Worm (Caenorhabditis elegans) whole organism, late embryonic: ENCODE results near the gene D1044.1.

Experiments
- C08G9.2 ChIP-seq: sonication (generic microtip); optimal IDR thresholded peaks from 2 replicates; lab custom pipeline; 2016; ENCODE audit warnings: mild to moderate bottlenecking, missing genetic modification characterization, moderate library complexity, missing compliant biosample characterization
- K02D7.2 ChIP-seq: sonication (generic microtip); optimal IDR thresholded peaks from 2 replicates; lab custom pipeline; 2017; ENCODE audit warnings: mild to moderate bottlenecking, missing genetic modification characterization, missing compliant biosample characterization
- K09A11.1 ChIP-seq: sonication (generic microtip); optimal IDR thresholded peaks from 2 replicates; lab custom pipeline; 2017; ENCODE audit warnings: antibody characterized with exemption, mild to moderate bottlenecking, missing genetic modification characterization, missing compliant biosample characterization; ENCODE audit not compliant: insufficient read depth
- ahr-1 ChIP-seq: sonication (generic microtip); optimal IDR thresholded peaks from 2 replicates; lab custom pipeline; 2016; ENCODE audit warnings: missing genetic modification characterization, missing compliant biosample characterization
- ama-1 ChIP-seq: fragments of 150-350 bp; optimal IDR thresholded peaks from 2 replicates; lab custom pipeline; 2014
- ceh-19 ChIP-seq: fragments of 200-800 bp; sonication (Bioruptor generic); optimal IDR thresholded peaks from 2 replicates; lab custom pipeline; 2018; ENCODE audit warnings: mild to moderate bottlenecking, missing genetic modification characterization, missing compliant biosample characterization
- ceh-24 ChIP-seq: sonication (generic microtip); optimal IDR thresholded peaks from 2 replicates; lab custom pipeline; 2016; ENCODE audit warnings: mild to moderate bottlenecking, missing genetic modification characterization, missing compliant biosample characterization
- ceh-30 ChIP-seq: fragments of 150-350 bp; optimal IDR thresholded peaks from 2 replicates; lab custom pipeline; 2014; ENCODE audit warnings: missing biosample characterization, missing genetic modification characterization
- ceh-31 ChIP-seq: sonication (generic microtip); optimal IDR thresholded peaks from 2 replicates; lab custom pipeline; 2016; ENCODE audit warnings: missing genetic modification characterization, missing compliant biosample characterization
- ceh-34 ChIP-seq: sonication (generic microtip); optimal IDR thresholded peaks from 2 replicates; lab custom pipeline; 2016; ENCODE audit warnings: mild to moderate bottlenecking, missing genetic modification characterization, missing compliant biosample characterization
- ceh-45 ChIP-seq: fragments of 200-800 bp; sonication (Bioruptor generic); IDR thresholded peaks from 2 replicates; pipeline ENCODE4 v1.3.6; 2022; ENCODE audit warnings: missing genetic modification reagents, missing genetic modification characterization, missing compliant biosample characterization
- ceh-48 ChIP-seq: sonication (generic microtip); optimal IDR thresholded peaks from 2 replicates; lab custom pipeline; 2016; ENCODE audit warnings: missing genetic modification characterization, inconsistent platforms, missing compliant biosample characterization
- ceh-6 ChIP-seq: fragments of 200-800 bp; sonication (Bioruptor generic); optimal IDR thresholded peaks from 2 replicates; lab custom pipeline; 2018; ENCODE audit warnings: mild to moderate bottlenecking, missing genetic modification characterization, missing compliant biosample characterization
- ceh-9 ChIP-seq: sonication (generic microtip); optimal IDR thresholded peaks from 2 replicates; lab custom pipeline; 2016; ENCODE audit warnings: mild to moderate bottlenecking, missing genetic modification characterization, inconsistent platforms, missing compliant biosample characterization
- che-1 ChIP-seq: sonication (generic microtip); optimal IDR thresholded peaks from 2 replicates; lab custom pipeline; 2016; ENCODE audit warnings: mild to moderate bottlenecking, missing genetic modification characterization, missing compliant biosample characterization
- dmd-4 ChIP-seq: sonication (generic microtip); optimal IDR thresholded peaks from 2 replicates; lab custom pipeline; 2016; ENCODE audit warnings: borderline replicate concordance, missing genetic modification characterization, missing compliant biosample characterization
- elt-2 ChIP-seq: sonication (generic microtip); optimal IDR thresholded peaks from 2 replicates; lab custom pipeline; 2016; ENCODE audit warnings: missing genetic modification reagents, missing genetic modification characterization, missing compliant biosample characterization
- ets-4 ChIP-seq: sonication (generic microtip); optimal IDR thresholded peaks from 2 replicates; lab custom pipeline; 2016; ENCODE audit warnings: missing genetic modification characterization, missing compliant biosample characterization
- eyg-1 ChIP-seq: sonication (generic microtip); optimal IDR thresholded peaks from 2 replicates; lab custom pipeline; 2016; ENCODE audit warnings: missing genotype, missing genetic modification characterization, missing compliant biosample characterization
- hlh-13 ChIP-seq: fragments of 200-800 bp; sonication (Bioruptor generic); optimal IDR thresholded peaks from 2 replicates; lab custom pipeline; 2018; ENCODE audit warnings: mild to moderate bottlenecking, missing genetic modification characterization, missing compliant biosample characterization
- hlh-15 ChIP-seq: sonication (generic microtip); optimal IDR thresholded peaks from 2 replicates; lab custom pipeline; 2016; ENCODE audit warnings: missing genetic modification characterization, missing compliant biosample characterization
- hlh-30 ChIP-seq: sonication (generic microtip); optimal IDR thresholded peaks from 2 replicates; lab custom pipeline; 2017; ENCODE audit warnings: antibody characterized with exemption, missing genetic modification characterization, missing compliant biosample characterization; ENCODE audit not compliant: insufficient read depth
- hlh-8 ChIP-seq: sonication (generic microtip); optimal IDR thresholded peaks from 2 replicates; lab custom pipeline; 2016; ENCODE audit warnings: missing genotype, missing genetic modification characterization, missing compliant biosample characterization
- lin-11 ChIP-seq: fragments of 200-800 bp; sonication (Bioruptor generic); optimal IDR thresholded peaks from 2 replicates; lab custom pipeline; 2018; ENCODE audit warnings: mild to moderate bottlenecking, missing genetic modification characterization, missing compliant biosample characterization
- nfya-1 ChIP-seq: sonication (generic microtip); optimal IDR thresholded peaks from 2 replicates; lab custom pipeline; 2017; ENCODE audit warnings: missing genetic modification characterization, mild to moderate bottlenecking, missing compliant biosample characterization, antibody characterized with exemption, moderate library complexity
- nhr-11 ChIP-seq: fragments of 150-350 bp; optimal IDR thresholded peaks from 2 replicates; lab custom pipeline; 2014; ENCODE audit warnings: missing biosample characterization, missing genetic modification characterization
- nhr-232 ChIP-seq: sonication (generic microtip); optimal IDR thresholded peaks from 2 replicates; lab custom pipeline; 2016; ENCODE audit warnings: missing genetic modification characterization, missing compliant biosample characterization
- odd-2 ChIP-seq: sonication (generic microtip); optimal IDR thresholded peaks from 2 replicates; lab custom pipeline; 2017; ENCODE audit warnings: antibody characterized with exemption, mild to moderate bottlenecking, missing genetic modification characterization, missing compliant biosample characterization
- pros-1 ChIP-seq: fragments of 150-350 bp; optimal IDR thresholded peaks from 2 replicates; lab custom pipeline; 2014; ENCODE audit warnings: missing biosample characterization, missing genetic modification reagents, missing genetic modification characterization
- rnt-1 ChIP-seq: sonication (generic microtip); optimal IDR thresholded peaks from 2 replicates; lab custom pipeline; 2016; ENCODE audit warnings: missing genetic modification characterization, missing compliant biosample characterization
- sox-2 ChIP-seq: fragments of 200-800 bp; sonication (Bioruptor generic); IDR thresholded peaks from 2 replicates; pipeline ENCODE4 v1.3.6; 2022; ENCODE audit warnings: missing genetic modification reagents, missing genetic modification characterization, missing compliant biosample characterization
- sox-4 ChIP-seq: sonication (generic microtip); optimal IDR thresholded peaks from 2 replicates; lab custom pipeline; 2017; ENCODE audit warnings: mild to moderate bottlenecking, missing genetic modification characterization, inconsistent platforms, missing compliant biosample characterization
- syd-9 ChIP-seq: sonication (generic microtip); optimal IDR thresholded peaks from 2 replicates; lab custom pipeline; 2016; ENCODE audit warnings: mild to moderate bottlenecking, missing genetic modification characterization, moderate library complexity, missing compliant biosample characterization
- tbx-2 ChIP-seq: sonication (generic microtip); optimal IDR thresholded peaks from 2 replicates; lab custom pipeline; 2016; ENCODE audit warnings: missing genetic modification characterization, missing compliant biosample characterization
- unc-42 ChIP-seq: sonication (generic microtip); optimal IDR thresholded peaks from 2 replicates; lab custom pipeline; 2016; ENCODE audit warnings: missing genotype, missing genetic modification characterization, missing compliant biosample characterization
- unc-86 ChIP-seq: sonication (generic microtip); optimal IDR thresholded peaks from 2 replicates; lab custom pipeline; 2016; ENCODE audit warnings: missing genetic modification characterization, missing compliant biosample characterization
- zip-5 ChIP-seq: sonication (generic microtip); optimal IDR thresholded peaks from 2 replicates; lab custom pipeline; 2016; ENCODE audit warnings: missing genetic modification characterization, missing compliant biosample characterization

The D1044.1 gene

ce11 chrIII:5543727-5544345 is at the start of gene D1044.1:
Gene D1044.1, plus strand, starts transcription at chrIII:5544295.
- no peak for TF ChIP-seq K09A11.1 (tag; lab: Kevin White, UChicago)
- no peak for TF ChIP-seq ceh-24 (tag; lab: Kevin White, UChicago)
- no peak for TF ChIP-seq ceh-31 (tag; lab: Kevin White, UChicago)
- TF ChIP-seq zip-5 (tag; lab: Kevin White, UChicago): no peak
- no peak for TF ChIP-seq ceh-48 (tag; lab: Kevin White, UChicago)
- TF ChIP-seq che-1: no peak
- no peak for TF ChIP-seq ama-1 (lab: Kevin White, UChicago)
- TF ChIP-seq odd-2: no peak
- TF ChIP-seq ceh-9: no peak
- TF ChIP-seq ceh-30 (tag; lab: Kevin White, UChicago): no peak
- no peak for TF ChIP-seq ceh-19 (GFP tag; lab: Kevin White, UChicago)
- no peak for TF ChIP-seq C08G9.2 (tag; lab: Kevin White, UChicago)
- no peak for TF ChIP-seq ceh-6 (GFP tag; lab: Kevin White, UChicago)
- TF ChIP-seq dmd-4: no peak
- no peak for TF ChIP-seq hlh-15
- no peak for TF ChIP-seq syd-9 (tag; lab: Kevin White, UChicago)

DNA sequence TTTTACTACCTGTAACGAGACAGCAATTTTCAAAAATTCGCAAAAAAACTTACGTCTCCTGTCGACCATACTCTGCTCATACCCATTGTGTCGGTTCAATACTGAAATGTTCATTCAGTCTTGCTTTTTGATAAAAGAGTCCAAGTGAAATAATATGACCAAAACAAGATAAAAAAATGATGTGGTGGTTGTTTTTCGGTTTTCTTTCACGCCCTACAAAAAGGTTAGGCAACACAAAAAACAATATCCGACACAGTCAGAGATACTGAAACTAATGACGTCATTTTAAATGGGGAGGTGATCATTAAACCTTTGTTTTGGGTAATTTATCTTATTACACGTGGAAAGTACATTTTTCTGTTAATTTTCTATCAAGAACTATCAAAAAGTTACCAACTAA is 48.9 kb upstream of the D1044.1 start, which contains the start of gene R02F2.8:
Gene R02F2.8, minus strand, starts transcription at position 101 of the 400 bp plus-strand sequence.
- no peak for TF ChIP-seq ceh-9
- TF ChIP-seq eyg-1 (tag; lab: Kevin White, UChicago): no peak
- TF ChIP-seq pros-1 (tag; lab: Kevin White, UChicago): no peak
- no peak for TF ChIP-seq sox-2
- no peak for TF ChIP-seq ceh-31 (tag; lab: Kevin White, UChicago)
- TF ChIP-seq ceh-34: no peak
- no peak for TF ChIP-seq ceh-48 (tag; lab: Kevin White, UChicago)
- TF ChIP-seq sox-4 (tag; lab: Kevin White, UChicago): no peak
- no peak for TF ChIP-seq ahr-1 (tag; lab: Kevin White, UChicago)
- no peak for TF ChIP-seq nhr-11
- no peak for TF ChIP-seq C08G9.2 (tag; lab: Kevin White, UChicago)
- TF ChIP-seq unc-86: no peak
- TF ChIP-seq K02D7.2 (tag; lab: Kevin White, UChicago): no peak
- no peak for TF ChIP-seq hlh-13 (GFP tag; lab: Kevin White, UChicago)

ce11 chrIII:5498973-5499372 is 45.1 kb upstream of the D1044.1 start, which contains the start of gene R02F2.9:
Gene R02F2.9, plus strand, starts transcription at chrIII:5499190.
- TF ChIP-seq ets-4 (peak; percentile 55), hlh-8 (tag; lab: Kevin White, UChicago) (no peak), ceh-45 (GFP tag; lab: Robert Waterston, UW) (no peak), ahr-1 (tag; lab: Kevin White, UChicago) (no peak), rnt-1 (no peak), nfya-1 (peak; percentile 41), ceh-31 (tag; lab: Kevin White, UChicago) (no peak), unc-42 (tag; lab: Kevin White, UChicago) (peak; percentile 37), eyg-1 (tag; lab: Kevin White, UChicago) (no peak), nhr-11 (no peak)

DNA sequence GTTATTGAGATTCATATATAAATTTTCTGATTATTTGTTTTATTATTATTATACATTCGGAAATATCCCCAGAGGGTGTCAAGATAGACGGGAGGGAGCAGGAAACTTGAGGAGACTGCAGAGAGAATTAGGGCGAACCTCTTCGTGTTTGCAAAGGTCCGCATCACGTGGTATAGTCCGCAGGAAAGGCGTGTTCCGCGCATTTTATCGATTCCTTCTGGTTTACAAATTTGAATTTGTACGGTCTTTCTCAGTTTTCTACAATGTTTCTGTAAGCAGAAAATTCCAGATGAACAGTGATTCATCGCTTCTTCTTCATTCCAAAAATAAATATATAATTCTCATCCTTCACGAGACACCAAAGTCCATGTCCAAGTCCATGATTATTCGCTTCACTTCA is 44.2 kb upstream of the D1044.1 start:
- TF ChIP-seq hlh-30 (peak; percentile 86), ceh-48 (tag; lab: Kevin White, UChicago) (peak; percentile 31), lin-11 (tag; lab: Kevin White, UChicago) (no peak), nfya-1 (no peak), elt-2 (tag; lab: Kevin White, UChicago) (no peak), pros-1 (tag; lab: Kevin White, UChicago) (no peak), K02D7.2 (tag; lab: Kevin White, UChicago) (no peak), tbx-2 (tag; lab: Kevin White, UChicago) (peak; percentile 2), syd-9 (tag; lab: Kevin White, UChicago) (no peak), ceh-31 (tag; lab: Kevin White, UChicago) (peak; percentile 23), nhr-232 (no peak)
